Worm (Caenorhabditis elegans) whole organism, L4/young adult: ENCODE data around the gene M02D8.3.

Experiments
- W03F9.2 ChIP-seq: fragments of 150-350 bp; optimal IDR thresholded peaks from 2 replicates; lab custom pipeline; 2014; ENCODE audit warnings: missing biosample characterization, missing genetic modification characterization
- dao-5 ChIP-seq: sonication (generic microtip); optimal IDR thresholded peaks from 2 replicates; lab custom pipeline; 2016; ENCODE audit warnings: missing genotype, missing genetic modification characterization, moderate library complexity, missing compliant biosample characterization
- him-1 ChIP-seq: sonication (generic microtip); optimal IDR thresholded peaks from 2 replicates; lab custom pipeline; 2016; ENCODE audit warnings: missing genotype, missing genetic modification reagents, missing genetic modification characterization, missing compliant biosample characterization

Gene M02D8.3

DNA sequence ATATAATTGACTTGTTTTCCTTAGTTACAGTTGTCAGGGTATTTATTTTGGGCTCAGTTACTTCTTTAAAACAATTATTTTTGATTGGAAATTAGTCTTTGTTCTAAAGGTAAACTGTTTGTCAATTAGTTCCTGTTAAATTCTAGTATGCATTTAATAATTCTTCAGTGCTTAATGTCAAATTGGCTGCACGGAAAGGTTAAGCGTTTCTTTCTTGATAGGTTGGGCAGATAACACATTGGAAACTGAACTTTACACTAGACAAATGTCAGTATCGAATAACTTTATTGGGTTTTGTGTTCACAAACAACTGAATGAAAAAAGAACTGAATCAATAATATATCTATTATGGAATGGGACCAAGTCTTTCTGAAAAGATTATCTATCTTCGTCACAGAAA lies 22.0 kb downstream of the M02D8.3 start:
- TF ChIP-seq W03F9.2 (tag; lab: Kevin White, UChicago) (no peak), him-1 (no peak), dao-5 (tag; lab: Kevin White, UChicago) (no peak)

DNA sequence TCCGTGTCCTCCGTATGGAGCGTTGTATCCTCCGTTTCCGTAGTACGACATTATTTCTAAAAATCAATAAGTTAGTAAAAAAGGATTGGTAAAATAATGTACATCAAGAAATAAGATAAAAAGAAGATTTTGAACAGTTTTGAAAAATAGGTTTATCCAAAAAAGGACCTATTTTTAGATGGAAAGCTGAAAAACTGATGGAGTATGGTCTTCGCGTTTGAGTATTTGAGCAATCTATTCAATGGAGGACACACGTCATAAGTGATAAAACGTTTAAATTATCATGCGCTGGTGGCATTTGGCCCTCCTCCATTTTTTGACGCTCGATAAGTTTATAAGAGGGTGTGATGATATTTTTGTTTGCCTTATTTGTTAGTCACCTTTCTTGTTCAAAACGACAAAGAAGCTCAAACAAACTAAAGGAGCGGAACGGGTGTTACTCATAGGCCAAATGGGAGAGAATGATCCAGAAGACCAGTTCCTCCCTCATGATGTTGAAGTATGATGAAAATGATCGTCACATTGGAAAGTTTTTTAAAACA lies 23.0 kb downstream of the M02D8.3 start, which contains the start of gene F53A9.6:
Gene F53A9.6, minus strand, starts transcription at position 51 of the 542 bp plus-strand sequence.
- TF ChIP-seq W03F9.2 (tag; lab: Kevin White, UChicago) (no peak), him-1 (no peak)

DNA sequence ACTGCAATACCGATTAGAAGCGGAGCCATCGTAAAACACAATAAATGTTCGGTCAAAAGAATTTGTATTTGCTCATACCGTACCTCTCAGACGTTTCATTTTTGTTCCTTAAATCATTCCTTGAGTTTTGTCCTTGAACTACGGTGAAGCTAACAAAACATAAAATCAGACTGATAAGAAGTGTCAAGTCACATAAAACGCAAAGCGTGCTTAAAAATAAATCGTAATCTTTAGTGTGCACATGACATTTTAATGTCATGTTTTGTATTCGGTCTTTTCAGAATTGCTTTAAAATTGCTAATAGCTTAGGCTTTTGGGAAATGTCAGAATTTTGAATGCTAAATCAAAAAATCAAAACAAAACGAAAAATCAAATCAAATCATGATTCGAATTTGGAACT lies 24.2 kb downstream of the M02D8.3 start:
- TF ChIP-seq dao-5 (tag; lab: Kevin White, UChicago), result no peak
- no peak for TF ChIP-seq W03F9.2 (tag; lab: Kevin White, UChicago)
- no peak for TF ChIP-seq him-1

DNA sequence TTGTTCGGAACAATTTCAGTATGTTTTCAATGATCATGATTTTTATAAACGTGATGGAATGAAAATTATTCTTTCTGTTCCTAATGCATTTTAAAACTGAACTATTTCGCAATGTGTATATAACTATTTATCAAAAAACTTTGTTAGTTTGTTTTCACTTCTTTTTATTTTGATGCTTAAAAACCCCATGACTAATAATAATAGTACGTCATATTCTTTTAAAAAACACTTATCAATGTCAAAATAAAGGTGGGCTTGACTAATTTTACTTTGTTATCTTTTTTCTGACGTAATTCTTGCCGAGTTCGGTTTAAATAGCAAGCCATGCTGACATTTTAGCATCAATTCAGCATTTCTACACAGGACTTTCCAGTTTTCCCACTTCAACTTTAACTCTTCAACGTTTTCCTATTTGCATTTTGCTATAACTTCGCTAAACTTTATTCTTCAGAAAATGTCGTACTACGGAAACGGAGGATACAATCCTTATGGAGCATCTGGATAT lies 25.6 kb downstream of the M02D8.3 start, which contains the start of gene F53A9.1:
Gene F53A9.1, plus strand, starts transcription at position 455 of the 505 bp plus-strand sequence.
- TF ChIP-seq him-1 (no peak), dao-5 (tag; lab: Kevin White, UChicago) (no peak), W03F9.2 (tag; lab: Kevin White, UChicago) (no peak)

DNA sequence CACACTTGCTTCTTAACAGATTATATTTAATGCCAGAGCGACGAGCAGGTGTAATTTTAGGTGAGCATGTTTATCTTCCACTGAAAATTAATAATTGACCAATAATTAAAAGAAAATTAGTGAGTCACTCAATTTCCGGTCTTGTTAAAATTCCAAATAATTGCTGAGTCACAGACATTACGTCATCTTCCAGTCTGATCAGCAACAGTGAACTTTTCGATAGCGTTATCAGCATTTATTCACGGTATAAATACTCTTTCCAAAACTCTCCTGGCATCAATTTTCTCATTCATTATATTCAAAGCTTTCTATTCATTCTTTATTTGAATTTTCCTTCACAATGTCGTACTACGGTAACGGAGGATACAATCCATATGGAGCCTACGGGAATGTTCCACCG lies 27.4 kb downstream of the M02D8.3 start, which contains the start of gene kreg-1:
Gene kreg-1, plus strand, starts transcription at position 341 of the 400 bp plus-strand sequence.
- TF ChIP-seq him-1 (no peak), dao-5 (tag; lab: Kevin White, UChicago) (no peak), W03F9.2 (tag; lab: Kevin White, UChicago) (no peak)

DNA sequence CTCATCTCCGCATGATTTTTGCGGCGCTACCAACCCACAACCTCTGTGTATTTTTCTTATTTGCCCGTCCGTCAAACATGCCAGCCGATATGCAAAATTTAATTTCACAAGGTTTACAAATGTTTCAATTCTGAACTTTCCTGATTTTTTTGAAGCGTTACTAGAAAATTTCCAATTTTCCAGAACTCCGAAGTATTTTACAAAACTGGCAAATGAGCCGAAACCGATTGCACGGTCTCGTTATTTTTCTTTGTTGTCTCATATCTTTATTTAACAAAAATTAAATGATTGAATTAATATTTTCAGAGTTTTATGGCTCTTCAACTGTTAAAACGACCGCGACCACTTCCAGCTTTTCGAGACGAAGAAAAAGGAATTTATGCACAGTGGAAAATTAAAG lies 28.8 kb downstream of the M02D8.3 start, which contains the start of gene F53A9.3:
Gene F53A9.3, plus strand, starts transcription at position 301 of the 400 bp plus-strand sequence.
- TF ChIP-seq W03F9.2 (tag; lab: Kevin White, UChicago) (no peak), dao-5 (tag; lab: Kevin White, UChicago) (no peak), him-1 (no peak)

DNA sequence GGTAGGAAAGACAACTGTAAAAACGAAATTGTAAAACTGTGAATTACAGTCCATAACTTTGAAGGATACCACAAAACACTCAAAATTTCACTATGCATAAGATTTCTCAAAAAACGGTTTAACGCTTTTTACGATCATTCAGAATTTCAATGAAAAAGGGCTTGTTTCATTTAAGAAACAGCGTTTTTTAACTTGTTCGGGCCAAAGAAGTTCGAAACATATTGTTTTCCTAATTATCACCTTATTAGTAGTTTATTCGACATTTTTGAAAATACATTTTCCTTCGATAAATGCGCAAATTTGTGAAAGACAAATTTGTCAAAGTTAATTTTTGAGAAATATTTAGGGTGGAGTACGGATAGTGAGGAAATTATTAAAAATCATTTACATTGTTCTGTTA lies 32.0 kb downstream of the M02D8.3 start:
- TF ChIP-seq dao-5 (tag; lab: Kevin White, UChicago) (no peak), W03F9.2 (tag; lab: Kevin White, UChicago) (no peak), him-1 (no peak)

DNA sequence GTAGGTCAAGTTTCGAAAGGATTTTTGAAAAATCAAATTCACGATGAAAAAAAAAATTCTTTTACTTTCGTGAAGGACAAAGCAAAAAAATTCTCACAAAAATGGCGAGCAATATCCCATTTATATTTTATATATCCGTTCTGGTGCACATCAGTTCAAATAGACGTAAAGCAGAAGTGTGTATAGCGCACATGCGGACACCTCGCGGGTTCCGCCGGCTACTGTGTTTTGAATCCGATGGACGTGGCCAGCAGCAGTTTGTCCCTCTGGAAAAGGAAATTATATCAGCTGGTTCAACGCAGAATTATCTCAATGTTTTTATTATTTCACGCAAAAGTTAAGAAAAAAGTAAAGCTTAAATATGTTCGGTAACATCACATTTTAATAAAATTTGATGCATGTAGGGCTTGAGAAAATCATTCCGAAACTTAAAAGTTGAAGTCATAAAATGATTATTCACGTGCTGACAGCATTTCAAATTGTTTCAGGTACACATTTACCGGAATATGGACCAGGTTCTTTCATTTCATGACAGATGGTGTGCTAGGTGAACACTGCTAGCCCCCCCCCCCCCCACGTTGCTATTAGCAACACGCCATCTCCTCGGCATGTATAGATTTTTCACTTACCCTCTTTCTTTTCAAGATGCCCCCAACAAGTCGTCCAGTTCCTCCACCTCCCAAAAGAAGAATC lies 33.0 kb downstream of the M02D8.3 start, which contains the start of gene jbts-14:
Gene jbts-14, plus strand, starts transcription at position 643 of the 693 bp plus-strand sequence.
- no peak for TF ChIP-seq W03F9.2 (tag; lab: Kevin White, UChicago)
- no peak for TF ChIP-seq him-1
- TF ChIP-seq dao-5 (tag; lab: Kevin White, UChicago), result no peak

DNA sequence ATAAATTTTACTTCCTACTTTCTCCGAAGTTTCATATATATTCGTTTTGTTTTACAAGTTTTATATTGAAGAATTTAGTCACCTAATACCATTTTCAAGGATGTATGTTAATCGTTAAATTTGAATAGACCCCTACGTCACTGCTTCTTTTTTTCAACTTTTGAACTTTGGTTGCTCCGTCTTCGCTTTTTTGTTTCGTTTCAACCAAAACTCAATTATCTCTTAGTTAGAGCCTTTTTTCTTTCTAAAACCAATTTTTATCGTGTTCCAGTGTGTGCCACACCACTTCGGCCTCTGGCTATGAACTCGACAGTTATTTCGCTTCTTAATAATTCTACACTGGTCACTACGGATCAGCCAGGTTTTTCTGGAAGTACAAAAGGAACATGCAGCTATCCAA lies 39.3 kb downstream of the M02D8.3 start, which contains the start of gene frpr-8:
Gene frpr-8, plus strand, starts transcription at position 301 of the 400 bp plus-strand sequence.
- TF ChIP-seq dao-5 (tag; lab: Kevin White, UChicago) (no peak), him-1 (no peak), W03F9.2 (tag; lab: Kevin White, UChicago) (no peak)
